Fruit fly (Drosophila melanogaster): ENCODE results near the gene Npl4.

Npl4 gene

dm6 chr3R:25648258-25648606, 23.8 kb upstream of the Npl4 start:
- no peak for TF ChIP-seq net (GFP tag; optimal IDR thresholded peaks at IDR 0.05)
- peak; percentile 38 for TF ChIP-seq CG1621 (tag; optimal IDR thresholded peaks at IDR 0.05)
- no peak for TF ChIP-seq CG8632 (GFP tag; optimal IDR thresholded peaks at IDR 0.05)
- no peak for TF ChIP-seq ss (GFP tag; optimal IDR thresholded peaks at IDR 0.05)
- no peak for TF ChIP-seq CG6163 (GFP tag; IDR thresholded peaks at IDR 0.05)
- TF ChIP-seq fkh (GFP tag; optimal IDR thresholded peaks at IDR 0.05): no peak
- TF ChIP-seq Gug (GFP tag; IDR thresholded peaks at IDR 0.05): no peak
- no peak for TF ChIP-seq CG11294 (GFP tag; IDR thresholded peaks at IDR 0.05)
- TF ChIP-seq OdsH (GFP tag; optimal IDR thresholded peaks at IDR 0.05): no peak
- no peak for TF ChIP-seq salr (GFP tag; optimal IDR thresholded peaks at IDR 0.05)
- TF ChIP-seq topi (GFP tag; optimal IDR thresholded peaks at IDR 0.05): no peak
- TF ChIP-seq Sox14 (GFP tag; optimal IDR thresholded peaks at IDR 0.05): no peak
- peak; percentile 63 for TF ChIP-seq dsx (GFP tag; optimal IDR thresholded peaks at IDR 0.05; ENCODE audit: poor library complexity, severe bottlenecking)
- TF ChIP-seq CG6792 (GFP tag; optimal IDR thresholded peaks at IDR 0.05): no peak
- TF ChIP-seq acj6 (GFP tag; optimal IDR thresholded peaks at IDR 0.05): peak; percentile 28
- TF ChIP-seq CG10669 (GFP tag; optimal IDR thresholded peaks at IDR 0.05): peak; percentile 24

dm6 chr3R:25647577-25648257, 23.3 kb upstream of the Npl4 start:
- TF ChIP-seq CG31627 (GFP tag; optimal IDR thresholded peaks at IDR 0.05) (no peak), CG11902 (GFP tag; optimal IDR thresholded peaks at IDR 0.05) (no peak), net (GFP tag; optimal IDR thresholded peaks at IDR 0.05) (peak; percentile 45), CG10669 (GFP tag; optimal IDR thresholded peaks at IDR 0.05) (peak; percentile 41), spab (GFP tag; optimal IDR thresholded peaks at IDR 0.05) (peak; percentile 38), cyc (GFP tag; optimal IDR thresholded peaks at IDR 0.05) (peak; percentile 16), CG34406 (GFP tag; optimal IDR thresholded peaks at IDR 0.05) (no peak), CG11762 (GFP tag; optimal IDR thresholded peaks at IDR 0.05; ENCODE audit: insufficient read depth) (no peak), CG6163 (GFP tag; IDR thresholded peaks at IDR 0.05) (peak; percentile 83), esn (GFP tag; optimal IDR thresholded peaks at IDR 0.05) (peak; percentile 40), CG32006 (GFP tag; optimal IDR thresholded peaks at IDR 0.05) (peak; percentile 46), CG6854 (GFP tag; optimal IDR thresholded peaks at IDR 0.05) (peak; percentile 15), CG3032 (tag; optimal IDR thresholded peaks at IDR 0.05) (peak; percentile 64), Hr38 (GFP tag; optimal IDR thresholded peaks at IDR 0.05) (no peak), achi (GFP tag; optimal IDR thresholded peaks at IDR 0.05) (peak; percentile 39), Sox14 (GFP tag; optimal IDR thresholded peaks at IDR 0.05) (peak; percentile 43), CG8319 (GFP tag; optimal IDR thresholded peaks at IDR 0.05) (peak; percentile 43), CG8632 (GFP tag; optimal IDR thresholded peaks at IDR 0.05) (no peak), ss (GFP tag; optimal IDR thresholded peaks at IDR 0.05) (peak; percentile 65 to 84), Met (GFP tag; optimal IDR thresholded peaks at IDR 0.05) (peak; percentile 43), CG6792 (GFP tag; optimal IDR thresholded peaks at IDR 0.05) (peak; percentile 5), CG9139 (GFP tag; optimal IDR thresholded peaks at IDR 0.05) (peak; percentile 53), lz (GFP tag; optimal IDR thresholded peaks at IDR 0.05) (peak; percentile 46), Eip75B (GFP tag; optimal IDR thresholded peaks at IDR 0.05) (no peak), CG8119 (GFP tag; IDR thresholded peaks at IDR 0.05) (peak; percentile 78), CG4318 (GFP tag; optimal IDR thresholded peaks at IDR 0.05) (no peak), dsx (GFP tag; optimal IDR thresholded peaks at IDR 0.05; ENCODE audit: poor library complexity, severe bottlenecking) (peak; percentile 81), Blimp-1 (GFP tag; optimal IDR thresholded peaks at IDR 0.05) (no peak), Lpt (GFP tag; optimal IDR thresholded peaks at IDR 0.05) (peak; percentile 65), CG10631 (GFP tag; optimal IDR thresholded peaks at IDR 0.05) (no peak), Hr39 (GFP tag; optimal IDR thresholded peaks at IDR 0.05) (peak; percentile 35), OdsH (GFP tag; optimal IDR thresholded peaks at IDR 0.05) (peak; percentile 26), vri (GFP tag; optimal IDR thresholded peaks at IDR 0.05) (no peak), Gug (GFP tag; IDR thresholded peaks at IDR 0.05) (peak; percentile 46), eg (GFP tag; IDR thresholded peaks at IDR 0.05) (peak; percentile 78; the same call in 2 of the 3 replicates), Eip93F (GFP tag; optimal IDR thresholded peaks at IDR 0.05) (no peak), fd85E (GFP tag; optimal IDR thresholded peaks at IDR 0.05) (no peak), topi (GFP tag; optimal IDR thresholded peaks at IDR 0.05) (peak; percentile 49), Hr4 (GFP tag; optimal IDR thresholded peaks at IDR 0.05) (peak; percentile 33), salr (GFP tag; optimal IDR thresholded peaks at IDR 0.05) (peak in 1 of 2 experiments; percentile 51), CG1621 (tag; optimal IDR thresholded peaks at IDR 0.05) (peak; percentile 83), CG16779 (tag; optimal IDR thresholded peaks at IDR 0.05) (peak; percentile 19), fkh (GFP tag; optimal IDR thresholded peaks at IDR 0.05) (peak; percentile 72), acj6 (GFP tag; optimal IDR thresholded peaks at IDR 0.05) (no peak), dac (GFP tag; optimal IDR thresholded peaks at IDR 0.05) (peak; percentile 62)
